Worm (Caenorhabditis elegans): ENCODE data around the gene mvb-12.

Gene mvb-12

ce11 chrIV:7804740-7805139, 25.6 kb upstream of the mvb-12 start, which contains the start of gene C33H5.2:
Gene C33H5.2, plus strand, starts transcription at chrIV:7805040.
- TF ChIP-seq ztf-26 (tag; optimal IDR thresholded peaks at IDR 0.05) (no peak), tbp1 (GFP tag; optimal IDR thresholded peaks at IDR 0.05) (no peak), F57C9.4 (tag; optimal IDR thresholded peaks at IDR 0.05) (no peak), chd-7 (tag; optimal IDR thresholded peaks at IDR 0.05) (no peak), ztf-6 (GFP tag; IDR thresholded peaks at IDR 0.05) (no peak), D2030.7 (GFP tag; IDR thresholded peaks at IDR 0.05) (no peak), ZK185.1 (tag; optimal IDR thresholded peaks at IDR 0.05; ENCODE audit: poor library complexity, severe bottlenecking) (no peak), ccch-3 (GFP tag; optimal IDR thresholded peaks at IDR 0.05) (no peak), B0261.1 (tag; optimal IDR thresholded peaks at IDR 0.05) (no peak)

DNA sequence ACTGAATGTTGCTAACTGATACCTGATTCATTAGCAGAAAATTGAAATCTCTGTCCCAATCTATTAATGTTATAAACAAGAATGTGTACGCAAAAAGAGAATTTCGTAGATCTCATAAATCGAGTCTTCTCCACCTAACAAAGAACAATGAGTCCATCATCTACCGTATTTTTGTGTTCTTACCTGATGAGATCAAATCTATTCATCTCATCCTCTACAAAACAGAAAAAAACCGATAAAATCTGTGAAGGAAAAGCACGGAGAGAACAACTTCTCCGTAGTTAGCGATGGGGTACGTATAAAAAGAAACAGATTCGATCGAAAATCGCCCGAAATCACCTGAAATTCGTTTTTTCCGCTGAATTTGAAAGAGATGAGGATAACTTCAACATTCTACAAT, 21.7 kb upstream of the mvb-12 start, which contains the start of gene C33H5.1:
C33H5.1 (plus strand) TSS at position 330 of the 400 bp plus-strand sequence.
- TF ChIP-seq nfya-1 (tag; optimal IDR thresholded peaks at IDR 0.05; ENCODE audit: borderline replicate concordance, insufficient read depth) (no peak), B0261.1 (tag; optimal IDR thresholded peaks at IDR 0.05) (no peak), ztf-22 (GFP tag; optimal IDR thresholded peaks at IDR 0.05) (no peak), cebp-1 (GFP tag; IDR thresholded peaks at IDR 0.05) (no peak), cebp-1 (tag; optimal IDR thresholded peaks at IDR 0.05) (no peak), rcor-1 (GFP tag; IDR thresholded peaks at IDR 0.05) (no peak), K12H6.12 (tag; optimal IDR thresholded peaks at IDR 0.05) (no peak), madf-6 (GFP tag; IDR thresholded peaks at IDR 0.05) (no peak), bed-2 (GFP tag; IDR thresholded peaks at IDR 0.05) (no peak), dpff-1 (tag; optimal IDR thresholded peaks at IDR 0.05) (no peak), ceh-91 (GFP tag; IDR thresholded peaks at IDR 0.05) (no peak), lin-54 (GFP tag; optimal IDR thresholded peaks at IDR 0.05) (no peak), F39B2.1 (GFP tag; IDR thresholded peaks at IDR 0.05) (no peak)

DNA sequence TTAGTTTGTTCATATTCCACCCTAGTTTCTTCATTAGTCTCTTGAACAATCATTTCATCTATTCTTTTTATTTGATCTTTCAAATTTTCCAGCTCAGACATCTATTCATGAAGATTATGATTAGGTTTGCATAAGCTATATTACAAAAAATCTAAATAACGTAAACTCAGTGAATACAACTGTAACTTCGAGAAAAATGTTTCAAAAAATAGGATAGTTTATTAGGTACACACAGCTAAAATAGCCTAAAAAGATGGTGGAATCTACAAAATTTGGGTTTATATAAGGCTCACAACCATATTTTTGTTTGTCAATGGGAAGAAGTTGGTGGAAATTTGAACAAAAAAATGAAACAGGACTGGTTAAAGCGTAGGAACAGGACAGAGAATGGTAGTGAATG, 17.6 kb upstream of the mvb-12 start, which contains the start of gene zgpa-1:
zgpa-1 (minus strand) TSS at position 101 of the 400 bp plus-strand sequence.
- TF ChIP-seq pha-4 (tag; optimal IDR thresholded peaks at IDR 0.05): no peak
- no peak for TF ChIP-seq atf-7 (tag; optimal IDR thresholded peaks at IDR 0.05)
- no peak for TF ChIP-seq K11D2.4 (GFP tag; IDR thresholded peaks at IDR 0.05)
- TF ChIP-seq sea-2 (GFP tag; IDR thresholded peaks at IDR 0.05): no peak
- TF ChIP-seq ama-1 (optimal IDR thresholded peaks at IDR 0.05): no peak
- TF ChIP-seq ama-1 (GFP tag; optimal IDR thresholded peaks at IDR 0.05): no peak
- TF ChIP-seq Y56A3A.18 (GFP tag; IDR thresholded peaks at IDR 0.05): no peak
- TF ChIP-seq lin-54 (GFP tag; optimal IDR thresholded peaks at IDR 0.05): no peak
- TF ChIP-seq mcd-1 (GFP tag; IDR thresholded peaks at IDR 0.05): no peak
- no peak for TF ChIP-seq F39B2.1 (GFP tag; IDR thresholded peaks at IDR 0.05)
- TF ChIP-seq egl-44 (GFP tag; IDR thresholded peaks at IDR 0.05): no peak
- TF ChIP-seq ceh-100 (GFP tag; IDR thresholded peaks at IDR 0.05): no peak
- TF ChIP-seq zim-3 (tag; optimal IDR thresholded peaks at IDR 0.05): no peak
- no peak for TF ChIP-seq madf-6 (GFP tag; IDR thresholded peaks at IDR 0.05)
- no peak for TF ChIP-seq T07F8.4 (tag; optimal IDR thresholded peaks at IDR 0.05)
- TF ChIP-seq B0019.2 (GFP tag; conservative IDR thresholded peaks at IDR 0.05): no peak
- TF ChIP-seq dox-1 (GFP tag; IDR thresholded peaks at IDR 0.05): no peak

DNA sequence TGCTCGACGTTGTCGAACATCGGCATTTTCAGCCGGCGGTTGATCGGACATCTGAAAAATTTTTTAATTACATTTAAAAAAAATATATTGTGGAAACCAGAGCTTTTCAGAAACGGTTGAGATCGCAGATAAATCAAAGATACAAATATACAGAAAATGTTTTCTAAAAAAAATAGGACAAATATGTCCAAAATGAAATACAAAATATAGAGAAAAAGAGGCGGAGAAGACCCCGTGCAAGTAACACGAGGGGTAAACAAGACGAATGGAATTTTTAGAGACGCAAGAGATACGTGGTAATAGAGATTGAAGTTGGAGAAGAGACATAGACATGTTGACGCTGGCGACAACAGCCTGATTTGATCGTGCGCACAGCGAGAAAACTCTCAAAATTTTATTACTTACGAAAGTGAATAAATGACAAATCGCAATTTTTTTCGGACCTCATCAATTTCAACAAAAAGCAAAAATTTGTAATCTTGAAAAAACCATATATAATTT, 14.6 kb upstream of the mvb-12 start, which contains the start of gene cdgs-1:
cdgs-1 (minus strand) TSS at position 51 of the 501 bp plus-strand sequence.
- no peak for TF ChIP-seq F22D6.2 (tag; optimal IDR thresholded peaks at IDR 0.05)
- TF ChIP-seq aptf-2 (GFP tag; conservative IDR thresholded peaks at IDR 0.05): no peak
- no peak for TF ChIP-seq fkh-3 (tag; optimal IDR thresholded peaks at IDR 0.05)
- peak; percentile 18 for TF ChIP-seq nhr-80 (tag; optimal IDR thresholded peaks at IDR 0.05)
- no peak for TF ChIP-seq egl-18 (GFP tag; IDR thresholded peaks at IDR 0.05)
- TF ChIP-seq chd-7 (tag; optimal IDR thresholded peaks at IDR 0.05): no peak
- no peak for TF ChIP-seq lin-54 (GFP tag; optimal IDR thresholded peaks at IDR 0.05)
- TF ChIP-seq aptf-3 (GFP tag; IDR thresholded peaks at IDR 0.05): no peak
- no peak for TF ChIP-seq hlh-26 (GFP tag; conservative IDR thresholded peaks at IDR 0.05)
- no peak for TF ChIP-seq hrde-1 (tag; optimal IDR thresholded peaks at IDR 0.05; ENCODE audit: borderline replicate concordance)
- TF ChIP-seq hmg-1.2 (GFP tag; IDR thresholded peaks at IDR 0.05): peak; percentile 87; the same call in 1 of the 2 replicates
- TF ChIP-seq madf-8 (GFP tag; conservative IDR thresholded peaks at IDR 0.05): no peak
- no peak for TF ChIP-seq cebp-1 (GFP tag; IDR thresholded peaks at IDR 0.05)
- peak; percentile 60 for TF ChIP-seq cebp-1 (tag; optimal IDR thresholded peaks at IDR 0.05)
- no peak for TF ChIP-seq ets-4 (GFP tag; optimal IDR thresholded peaks at IDR 0.05)
- no peak for TF ChIP-seq T07F8.4 (tag; optimal IDR thresholded peaks at IDR 0.05)
- TF ChIP-seq ccch-3 (GFP tag; optimal IDR thresholded peaks at IDR 0.05): no peak

All from whole organism, young adult.